Fruit fly (Drosophila melanogaster) whole organism, adult: ENCODE data around the gene Gr93a.

Source experiments
- CG11617 ChIP-seq: fragments of 200-800 bp; sonication (Bioruptor generic); optimal IDR thresholded peaks from 2 replicates; lab custom pipeline; 2017; ENCODE audit warnings: mild to moderate bottlenecking, missing biosample characterization, missing genetic modification reagents, missing genetic modification characterization
- CG12768 ChIP-seq: fragments of 200-800 bp; sonication (Bioruptor generic); optimal IDR thresholded peaks from 2 replicates; lab custom pipeline; 2017; ENCODE audit warnings: missing biosample characterization, missing genetic modification characterization, mild to moderate bottlenecking, moderate library complexity, missing genetic modification reagents
- CG14711 ChIP-seq: fragments of 200-800 bp; sonication (Bioruptor generic); optimal IDR thresholded peaks from 2 replicates; lab custom pipeline; 2018; ENCODE audit warnings: missing biosample characterization, mild to moderate bottlenecking, missing genetic modification characterization, moderate library complexity
- CG1620 ChIP-seq: fragments of 200-800 bp; sonication (Bioruptor generic); optimal IDR thresholded peaks from 2 replicates; lab custom pipeline; 2016; ENCODE audit warnings: missing biosample characterization, missing genetic modification characterization
- CG33017 ChIP-seq: fragments of 200-800 bp; sonication (Bioruptor generic); optimal IDR thresholded peaks from 2 replicates; lab custom pipeline; 2018; ENCODE audit warnings: missing biosample characterization, mild to moderate bottlenecking, missing genetic modification characterization, moderate library complexity
- CG5204 ChIP-seq: fragments of 200-800 bp; sonication (Bioruptor generic); optimal IDR thresholded peaks from 2 replicates; lab custom pipeline; 2016; ENCODE audit warnings: missing biosample characterization, missing genetic modification characterization
- CG7045 ChIP-seq: fragments of 200-800 bp; sonication (Bioruptor generic); optimal IDR thresholded peaks from 2 replicates; lab custom pipeline; 2017; ENCODE audit warnings: missing biosample characterization, mild to moderate bottlenecking, missing genetic modification characterization
- CG7101 ChIP-seq: fragments of 200-800 bp; sonication (Bioruptor generic); optimal IDR thresholded peaks from 2 replicates; lab custom pipeline; 2018; ENCODE audit warnings: missing biosample characterization, mild to moderate bottlenecking, missing genetic modification characterization, moderate library complexity
- Clk ChIP-seq: fragments of 200-800 bp; sonication (Bioruptor generic); optimal IDR thresholded peaks from 2 replicates; lab custom pipeline; 2017; ENCODE audit warnings: missing biosample characterization, missing genetic modification characterization
- Crg-1 ChIP-seq: fragments of 200-800 bp; sonication (Bioruptor generic); optimal IDR thresholded peaks from 2 replicates; lab custom pipeline; 2016; ENCODE audit warnings: missing biosample characterization, missing genetic modification characterization
- Hr96 ChIP-seq: fragments of 200-800 bp; sonication (Bioruptor generic); optimal IDR thresholded peaks from 2 replicates; lab custom pipeline; 2016; ENCODE audit warnings: missing biosample characterization, missing genetic modification characterization
- Mnt ChIP-seq: fragments of 200-800 bp; sonication (Bioruptor generic); optimal IDR thresholded peaks from 2 replicates; lab custom pipeline; 2016; ENCODE audit warnings: missing biosample characterization, mild to moderate bottlenecking, missing genetic modification characterization
- bab1 ChIP-seq: fragments of 200-800 bp; sonication (Bioruptor generic); optimal IDR thresholded peaks from 3 replicates; lab custom pipeline; 2019; ENCODE audit warnings: missing biosample characterization, mild to moderate bottlenecking, missing genetic modification characterization, moderate library complexity
- cic ChIP-seq: fragments of 200-800 bp; sonication (Bioruptor generic); optimal IDR thresholded peaks from 2 replicates; lab custom pipeline; 2017; ENCODE audit warnings: missing biosample characterization, mild to moderate bottlenecking, missing genetic modification characterization, moderate library complexity
- cnc ChIP-seq, 2 experiments: fragments of >200 bp; optimal IDR thresholded peaks; 2 replicates each; lab custom pipeline; 2017
- kay ChIP-seq: fragments of 200-800 bp; sonication (Bioruptor generic); peaks from one replicate; lab custom pipeline; 2016; ENCODE audit warnings: missing biosample characterization, missing genetic modification characterization, borderline replicate concordance
- ovo ChIP-seq: fragments of 200-800 bp; sonication (Bioruptor generic); optimal IDR thresholded peaks from 2 replicates; lab custom pipeline; 2016; ENCODE audit warnings: missing biosample characterization, missing genetic modification characterization
- pad ChIP-seq: fragments of 200-800 bp; sonication (Bioruptor generic); optimal IDR thresholded peaks from 3 replicates; lab custom pipeline; 2017; ENCODE audit warnings: missing biosample characterization, missing genetic modification characterization, mild to moderate bottlenecking, moderate library complexity, missing genetic modification reagents
- tj ChIP-seq: fragments of 200-800 bp; sonication (Bioruptor generic); optimal IDR thresholded peaks from 3 replicates; lab custom pipeline; 2017; ENCODE audit warnings: missing biosample characterization, mild to moderate bottlenecking, missing genetic modification characterization, moderate library complexity
- toe ChIP-seq: fragments of 200-800 bp; sonication (Bioruptor generic); optimal IDR thresholded peaks from 2 replicates; lab custom pipeline; 2016; ENCODE audit warnings: missing biosample characterization, missing genetic modification characterization

Gr93a gene

dm6 chr3R:21845165-21845564 lies 12.9 kb downstream of the Gr93a start, which contains the start of gene Gr93c:
Gene Gr93c (minus strand): TSS chr3R:21845265.
- TF ChIP-seq CG7045 (GFP tag; lab: Kevin White, UChicago) (no peak), cnc (optimal IDR thresholded peaks at IDR 0.05; lab: Kevin White, UChicago) (no peak), CG11617 (GFP tag; lab: Kevin White, UChicago) (no peak), Crg-1 (GFP tag; lab: Kevin White, UChicago) (no peak), ovo (GFP tag; lab: Kevin White, UChicago) (no peak)

dm6 chr3R:21846559-21846958 lies 14.3 kb downstream of the Gr93a start, which contains the start of gene Gr93d:
Gene Gr93d (minus strand): TSS chr3R:21846659.
- TF ChIP-seq Hr96 (GFP tag; lab: Kevin White, UChicago) (no peak), CG11617 (GFP tag; lab: Kevin White, UChicago) (no peak), CG1620 (no peak), CG5204 (GFP tag; lab: Kevin White, UChicago) (no peak), cnc (optimal IDR thresholded peaks at IDR 0.05; lab: Kevin White, UChicago) (no peak), Clk (GFP tag; lab: Kevin White, UChicago) (no peak), toe (GFP tag; lab: Kevin White, UChicago) (no peak), CG7101 (tag; lab: Kevin White, UChicago) (no peak)

- no peak for TF ChIP-seq toe (GFP tag; lab: Kevin White, UChicago)
- TF ChIP-seq cnc (optimal IDR thresholded peaks at IDR 0.05; lab: Kevin White, UChicago): no peak
- TF ChIP-seq tj (GFP tag; lab: Kevin White, UChicago): no peak
- no peak for TF ChIP-seq CG11617 (GFP tag; lab: Kevin White, UChicago)
- TF ChIP-seq CG14711 (tag; lab: Kevin White, UChicago): no peak
- TF ChIP-seq CG12768 (GFP tag; lab: Kevin White, UChicago): no peak
Measured at dm6 chr3R:21847438-21847837, 15.1 kb downstream of the Gr93a start.

DNA sequence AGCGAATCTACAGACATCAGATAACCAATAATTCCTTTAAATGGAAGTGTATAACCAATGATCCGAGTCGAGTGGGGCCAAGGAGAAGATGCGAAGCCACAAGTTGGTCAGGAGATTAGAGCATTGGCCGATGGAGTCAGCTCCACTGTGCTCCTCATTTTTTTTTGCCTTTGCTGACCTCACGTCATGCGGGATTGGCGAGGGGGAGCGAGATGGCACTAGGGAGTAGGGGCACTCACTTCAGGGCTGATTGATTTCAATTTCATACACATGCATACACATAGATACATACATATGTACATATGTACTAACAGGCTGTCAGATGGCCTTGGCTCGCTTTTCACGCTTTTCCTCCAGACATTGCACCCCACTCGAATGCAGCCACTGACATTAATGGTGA lies 16.0 kb downstream of the Gr93a start:
- TF ChIP-seq CG5204 (GFP tag; lab: Kevin White, UChicago) (no peak), Clk (GFP tag; lab: Kevin White, UChicago) (no peak), toe (GFP tag; lab: Kevin White, UChicago) (no peak), CG33017 (tag; lab: Kevin White, UChicago) (no peak), Crg-1 (GFP tag; lab: Kevin White, UChicago) (no peak), bab1 (GFP tag; lab: Kevin White, UChicago) (no peak), cic (GFP tag; lab: Kevin White, UChicago) (no peak), ovo (GFP tag; lab: Kevin White, UChicago) (no peak), Mnt (no peak), CG1620 (no peak), CG14711 (tag; lab: Kevin White, UChicago) (no peak), Hr96 (GFP tag; lab: Kevin White, UChicago) (no peak), kay (no peak), CG7045 (GFP tag; lab: Kevin White, UChicago) (no peak), CG7101 (tag; lab: Kevin White, UChicago) (no peak), pad (no peak)

dm6 chr3R:21848987-21849442 lies 16.7 kb downstream of the Gr93a start:
- TF ChIP-seq Mnt: peak; percentile 58
- TF ChIP-seq Hr96 (GFP tag; lab: Kevin White, UChicago): peak; percentile 92
- TF ChIP-seq CG5204 (GFP tag; lab: Kevin White, UChicago): peak; percentile 91
- TF ChIP-seq kay: peak; percentile 91
- TF ChIP-seq ovo (GFP tag; lab: Kevin White, UChicago): peak; percentile 21
- TF ChIP-seq tj (GFP tag; lab: Kevin White, UChicago): peak; percentile 76
- peak; percentile 95 for TF ChIP-seq toe (GFP tag; lab: Kevin White, UChicago)
- peak; percentile 86 for TF ChIP-seq pad
- peak; percentile 91 for TF ChIP-seq CG33017 (tag; lab: Kevin White, UChicago)
- peak; percentile 89 for TF ChIP-seq CG12768 (GFP tag; lab: Kevin White, UChicago)
- peak; percentile 72 for TF ChIP-seq CG14711 (tag; lab: Kevin White, UChicago)
- peak; percentile 82 for TF ChIP-seq Clk (GFP tag; lab: Kevin White, UChicago)
- TF ChIP-seq CG1620: peak; percentile 77
- TF ChIP-seq cnc (optimal IDR thresholded peaks at IDR 0.05; lab: Kevin White, UChicago): no peak
- peak; percentile 95 for TF ChIP-seq CG7045 (GFP tag; lab: Kevin White, UChicago)
- peak; percentile 96 for TF ChIP-seq bab1 (GFP tag; lab: Kevin White, UChicago)
- peak; percentile 84 for TF ChIP-seq CG7101 (tag; lab: Kevin White, UChicago)
- TF ChIP-seq cic (GFP tag; lab: Kevin White, UChicago): peak; percentile 45
- peak; percentile 77 for TF ChIP-seq Crg-1 (GFP tag; lab: Kevin White, UChicago)
- peak; percentile 95 for TF ChIP-seq CG11617 (GFP tag; lab: Kevin White, UChicago)

- TF ChIP-seq Crg-1 (GFP tag; lab: Kevin White, UChicago): no peak
- TF ChIP-seq CG33017 (tag; lab: Kevin White, UChicago): no peak
- TF ChIP-seq Mnt: no peak
- TF ChIP-seq kay: no peak
- peak; percentile 16 for TF ChIP-seq pad
- peak; percentile 60 for TF ChIP-seq cic (GFP tag; lab: Kevin White, UChicago)
- TF ChIP-seq cnc (optimal IDR thresholded peaks at IDR 0.05; lab: Kevin White, UChicago): peak; percentile 44 to 49
- TF ChIP-seq ovo (GFP tag; lab: Kevin White, UChicago): no peak
- TF ChIP-seq CG1620: no peak
- peak; percentile 32 for TF ChIP-seq tj (GFP tag; lab: Kevin White, UChicago)
- TF ChIP-seq Hr96 (GFP tag; lab: Kevin White, UChicago): peak; percentile 38
- TF ChIP-seq toe (GFP tag; lab: Kevin White, UChicago): no peak
- peak; percentile 54 for TF ChIP-seq CG11617 (GFP tag; lab: Kevin White, UChicago)
- no peak for TF ChIP-seq CG12768 (GFP tag; lab: Kevin White, UChicago)
- TF ChIP-seq CG7101 (tag; lab: Kevin White, UChicago): peak; percentile 23
- no peak for TF ChIP-seq Clk (GFP tag; lab: Kevin White, UChicago)
- no peak for TF ChIP-seq CG14711 (tag; lab: Kevin White, UChicago)
- no peak for TF ChIP-seq bab1 (GFP tag; lab: Kevin White, UChicago)
- peak; percentile 61 for TF ChIP-seq CG5204 (GFP tag; lab: Kevin White, UChicago)
- TF ChIP-seq CG7045 (GFP tag; lab: Kevin White, UChicago): peak; percentile 23
Measured at dm6 chr3R:21849988-21850460, 17.7 kb downstream of the Gr93a start.
